Fruit fly (Drosophila melanogaster) whole organism, embryonic: ENCODE data around the gene CG18788.
A peak's percentile ranks its signal among the peaks of the same experiment; 100 is the strongest.

Source experiments
- BEAF-32 ChIP-seq: fragments of 200-800 bp; sonication (Bioruptor generic); optimal IDR thresholded peaks from 3 replicates; lab custom pipeline; 2017; ENCODE audit warnings: missing biosample characterization, missing genetic modification characterization, mild to moderate bottlenecking, moderate library complexity, missing genetic modification reagents
- CG10147 ChIP-seq: fragments of 200-800 bp; sonication (Bioruptor generic); optimal IDR thresholded peaks from 2 replicates; lab custom pipeline; 2019; ENCODE audit warnings: missing biosample characterization, mild to moderate bottlenecking, missing genetic modification characterization, moderate library complexity
- CG10565 ChIP-seq: fragments of 200-800 bp; sonication (Bioruptor generic); optimal IDR thresholded peaks from 3 replicates; lab custom pipeline; 2016; ENCODE audit warnings: missing biosample characterization, mild to moderate bottlenecking, missing genetic modification characterization
- CG11093 ChIP-seq: fragments of 200-800 bp; sonication (Bioruptor generic); IDR thresholded peaks from 3 replicates; pipeline ENCODE4 v1.3.6; 2022; ENCODE audit warnings: missing biosample characterization, missing genetic modification characterization
- CG11456 ChIP-seq: fragments of 200-800 bp; sonication (Bioruptor generic); IDR thresholded peaks from 3 replicates; pipeline ENCODE4 v1.3.6; 2022; ENCODE audit warnings: missing biosample characterization, missing genetic modification characterization
- CG12299 ChIP-seq: fragments of 200-800 bp; sonication (Bioruptor generic); optimal IDR thresholded peaks from 2 replicates; lab custom pipeline; 2018; ENCODE audit warnings: missing biosample characterization, mild to moderate bottlenecking, missing genetic modification characterization
- CG14050 ChIP-seq: fragments of 200-800 bp; sonication (Bioruptor generic); IDR thresholded peaks from 3 replicates; pipeline ENCODE4 v1.3.6; 2022; ENCODE audit warnings: missing biosample characterization, missing genetic modification characterization
- CG14441 ChIP-seq: fragments of 200-800 bp; sonication (Bioruptor generic); IDR thresholded peaks from 2 replicates; pipeline ENCODE4 v1.3.6; 2022; ENCODE audit warnings: missing biosample characterization, missing genetic modification characterization
- CG14860 ChIP-seq: fragments of 200-800 bp; sonication (Bioruptor generic); IDR thresholded peaks from 3 replicates; pipeline ENCODE4 v1.3.6; 2022; ENCODE audit warnings: missing biosample characterization, missing genetic modification characterization; ENCODE audit not compliant: partially characterized antibody
- CG1529 ChIP-seq: fragments of 200-800 bp; sonication (Bioruptor generic); optimal IDR thresholded peaks from 3 replicates; lab custom pipeline; 2018; ENCODE audit warnings: missing biosample characterization, missing genetic modification characterization
- CG17612 ChIP-seq: fragments of 200-800 bp; sonication (Bioruptor generic); IDR thresholded peaks from 2 replicates; pipeline ENCODE4 v1.3.6; 2022; ENCODE audit warnings: missing biosample characterization, missing genetic modification characterization
- CG2889 ChIP-seq: fragments of 200-800 bp; sonication (Bioruptor generic); IDR thresholded peaks from 3 replicates; pipeline ENCODE4 v1.3.6; 2022; ENCODE audit warnings: missing biosample characterization, missing genetic modification characterization
- CG33557 ChIP-seq: fragments of 200-800 bp; sonication (Bioruptor generic); optimal IDR thresholded peaks from 2 replicates; lab custom pipeline; 2019; ENCODE audit warnings: missing biosample characterization, mild to moderate bottlenecking, missing genetic modification characterization, moderate library complexity
- CG3407 ChIP-seq: fragments of 200-800 bp; sonication (Bioruptor generic); optimal IDR thresholded peaks from 2 replicates; lab custom pipeline; 2018; ENCODE audit warnings: missing biosample characterization, mild to moderate bottlenecking, missing genetic modification characterization
- CG34224 ChIP-seq: fragments of 200-800 bp; sonication (Bioruptor generic); IDR thresholded peaks from 3 replicates; pipeline ENCODE4 v1.3.6; 2022; ENCODE audit warnings: missing biosample characterization, missing genetic modification characterization; ENCODE audit not compliant: partially characterized antibody
- CG4282 ChIP-seq: fragments of 200-800 bp; sonication (Bioruptor generic); optimal IDR thresholded peaks from 2 replicates; lab custom pipeline; 2016; ENCODE audit warnings: missing biosample characterization, missing genetic modification characterization
- CG4360 ChIP-seq: fragments of 200-800 bp; sonication (Bioruptor generic); IDR thresholded peaks from 2 replicates; pipeline ENCODE4 v1.3.6; 2022; ENCODE audit warnings: missing biosample characterization, missing genetic modification characterization
- CG5180 ChIP-seq: fragments of 200-800 bp; sonication (Bioruptor generic); optimal IDR thresholded peaks from 3 replicates; lab custom pipeline; 2017; ENCODE audit warnings: missing biosample characterization, missing genetic modification characterization, mild to moderate bottlenecking, moderate library complexity, missing genetic modification reagents
- CG8281 ChIP-seq: fragments of 200-800 bp; sonication (Bioruptor generic); optimal IDR thresholded peaks from 2 replicates; lab custom pipeline; 2018; ENCODE audit warnings: missing biosample characterization, mild to moderate bottlenecking, missing genetic modification characterization, moderate library complexity
- CG8765 ChIP-seq: fragments of 200-800 bp; sonication (Bioruptor generic); IDR thresholded peaks from 2 replicates; pipeline ENCODE4 v1.3.6; 2022; ENCODE audit warnings: missing biosample characterization, missing genetic modification characterization
- Chrac-16 ChIP-seq: fragments of 200-800 bp; sonication (Bioruptor generic); optimal IDR thresholded peaks from 3 replicates; lab custom pipeline; 2016; ENCODE audit warnings: missing biosample characterization, missing genetic modification characterization
- CoRest ChIP-seq: fragments of 200-800 bp; sonication (Bioruptor generic); optimal IDR thresholded peaks from 3 replicates; lab custom pipeline; 2018; ENCODE audit warnings: missing biosample characterization, mild to moderate bottlenecking, missing genetic modification characterization, moderate library complexity
- CrebB ChIP-seq: fragments of 200-800 bp; sonication (Bioruptor generic); optimal IDR thresholded peaks from 3 replicates; lab custom pipeline; 2018; ENCODE audit warnings: missing biosample characterization, mild to moderate bottlenecking, missing genetic modification characterization
- Dad ChIP-seq: fragments of 200-800 bp; sonication (Bioruptor generic); optimal IDR thresholded peaks from 3 replicates; lab custom pipeline; 2016; ENCODE audit warnings: missing biosample characterization, missing genetic modification characterization
- Dip2 ChIP-seq: fragments of 200-800 bp; sonication (Bioruptor generic); IDR thresholded peaks from 2 replicates; pipeline ENCODE4 v1.3.6; 2022; ENCODE audit warnings: missing biosample characterization, missing genetic modification characterization
- Ets97D ChIP-seq: fragments of 200-800 bp; sonication (Bioruptor generic); optimal IDR thresholded peaks from 3 replicates; lab custom pipeline; 2016; ENCODE audit warnings: missing biosample characterization, missing genetic modification characterization
- H15 ChIP-seq: fragments of 200-800 bp; sonication (Bioruptor generic); IDR thresholded peaks from 3 replicates; pipeline ENCODE4 v1.3.6; 2022; ENCODE audit warnings: missing biosample characterization, missing genetic modification characterization
- Hand ChIP-seq: fragments of 200-800 bp; sonication (Bioruptor generic); optimal IDR thresholded peaks from 2 replicates; lab custom pipeline; 2017; ENCODE audit warnings: mild to moderate bottlenecking, missing biosample characterization, missing genetic modification reagents, missing genetic modification characterization
- Mad ChIP-seq: fragments of 200-800 bp; sonication (Bioruptor generic); optimal IDR thresholded peaks from 2 replicates; lab custom pipeline; 2016; ENCODE audit warnings: missing biosample characterization, missing genetic modification characterization
- Rx ChIP-seq: fragments of 200-800 bp; sonication (Bioruptor generic); IDR thresholded peaks from 2 replicates; pipeline ENCODE4 v1.3.6; 2022; ENCODE audit warnings: missing biosample characterization, missing genetic modification characterization
- Scr ChIP-seq: fragments of 200-800 bp; sonication (Bioruptor generic); IDR thresholded peaks from 2 replicates; pipeline ENCODE4 v1.3.6; 2022; ENCODE audit warnings: missing biosample characterization, missing genetic modification characterization; ENCODE audit not compliant: partially characterized antibody
- Sin3A ChIP-seq: fragments of >200 bp; optimal IDR thresholded peaks from 2 replicates; lab custom pipeline; 2018
- Sox100B ChIP-seq: fragments of 200-800 bp; sonication (Bioruptor generic); optimal IDR thresholded peaks from 3 replicates; lab custom pipeline; 2018; ENCODE audit warnings: missing biosample characterization, mild to moderate bottlenecking, missing genetic modification characterization
- al ChIP-seq: fragments of 200-800 bp; sonication (Bioruptor generic); IDR thresholded peaks from 2 replicates; pipeline ENCODE4 v1.3.6; 2022; ENCODE audit warnings: missing biosample characterization, missing genetic modification characterization
- aop ChIP-seq: fragments of 200-800 bp; sonication (Bioruptor generic); IDR thresholded peaks from 2 replicates; pipeline ENCODE4 v1.3.6; 2022; ENCODE audit warnings: missing biosample characterization, missing genetic modification characterization
- bab2 ChIP-seq: fragments of 200-800 bp; sonication (Bioruptor generic); optimal IDR thresholded peaks from 2 replicates; lab custom pipeline; 2016; ENCODE audit warnings: missing biosample characterization, missing genetic modification characterization
- chif ChIP-seq, 2 experiments: fragments of 200-800 bp; sonication (Bioruptor generic); optimal IDR thresholded peaks; 3 replicates each; lab custom pipeline; 2016; ENCODE audit warnings: missing biosample characterization in 2 of 2, missing genetic modification characterization in 2 of 2
- cwo ChIP-seq: fragments of 200-800 bp; sonication (Bioruptor generic); optimal IDR thresholded peaks from 3 replicates; lab custom pipeline; 2017; ENCODE audit warnings: missing biosample characterization, missing genetic modification characterization, mild to moderate bottlenecking, moderate library complexity, missing genetic modification reagents
- gro ChIP-seq: fragments of 200-800 bp; sonication (Bioruptor generic); optimal IDR thresholded peaks from 2 replicates; lab custom pipeline; 2016; ENCODE audit warnings: missing biosample characterization, missing genetic modification characterization
- gsb ChIP-seq: fragments of 200-800 bp; sonication (Bioruptor generic); IDR thresholded peaks from 2 replicates; pipeline ENCODE4 v1.3.6; 2022; ENCODE audit warnings: missing biosample characterization, missing genetic modification characterization
- ind ChIP-seq: fragments of 200-800 bp; sonication (Bioruptor generic); optimal IDR thresholded peaks from 3 replicates; lab custom pipeline; 2016; ENCODE audit warnings: missing biosample characterization, missing genetic modification characterization
- kni ChIP-seq: fragments of 200-800 bp; sonication (Bioruptor generic); optimal IDR thresholded peaks from 3 replicates; lab custom pipeline; 2017; ENCODE audit warnings: mild to moderate bottlenecking, missing biosample characterization, missing genetic modification reagents, missing genetic modification characterization
- nerfin-2 ChIP-seq: fragments of 200-800 bp; sonication (Bioruptor generic); IDR thresholded peaks from 2 replicates; pipeline ENCODE4 v1.3.6; 2022; ENCODE audit warnings: missing biosample characterization, missing genetic modification characterization; ENCODE audit not compliant: partially characterized antibody
- odd ChIP-seq: fragments of 200-800 bp; sonication (Bioruptor generic); optimal IDR thresholded peaks from 2 replicates; lab custom pipeline; 2017; ENCODE audit warnings: missing biosample characterization, mild to moderate bottlenecking, missing genetic modification characterization
- sens ChIP-seq: fragments of 200-800 bp; sonication (Bioruptor generic); peaks from one replicate; lab custom pipeline; 2016; ENCODE audit warnings: missing biosample characterization, missing genetic modification characterization
- sna ChIP-seq: fragments of 200-800 bp; sonication (Bioruptor generic); IDR thresholded peaks from 2 replicates; pipeline ENCODE4 v1.3.6; 2022; ENCODE audit warnings: missing biosample characterization, missing genetic modification characterization; ENCODE audit not compliant: partially characterized antibody
- trh ChIP-seq: fragments of 200-800 bp; sonication (Bioruptor generic); optimal IDR thresholded peaks from 2 replicates; lab custom pipeline; 2016; ENCODE audit warnings: missing biosample characterization, missing genetic modification characterization
- unc-4 ChIP-seq: fragments of 200-800 bp; sonication (Bioruptor generic); IDR thresholded peaks from 2 replicates; pipeline ENCODE4 v1.3.6; 2022; ENCODE audit warnings: missing biosample characterization, missing genetic modification characterization; ENCODE audit not compliant: partially characterized antibody
- zen2 ChIP-seq: fragments of 200-800 bp; sonication (Bioruptor generic); IDR thresholded peaks from 3 replicates; pipeline ENCODE4 v1.3.6; 2022; ENCODE audit warnings: missing biosample characterization, missing genetic modification characterization; ENCODE audit not compliant: partially characterized antibody
- zf30C ChIP-seq: fragments of 200-800 bp; sonication (Bioruptor generic); optimal IDR thresholded peaks from 3 replicates; lab custom pipeline; 2018; ENCODE audit warnings: missing biosample characterization, mild to moderate bottlenecking, missing genetic modification characterization

The CG18788 gene

DNA sequence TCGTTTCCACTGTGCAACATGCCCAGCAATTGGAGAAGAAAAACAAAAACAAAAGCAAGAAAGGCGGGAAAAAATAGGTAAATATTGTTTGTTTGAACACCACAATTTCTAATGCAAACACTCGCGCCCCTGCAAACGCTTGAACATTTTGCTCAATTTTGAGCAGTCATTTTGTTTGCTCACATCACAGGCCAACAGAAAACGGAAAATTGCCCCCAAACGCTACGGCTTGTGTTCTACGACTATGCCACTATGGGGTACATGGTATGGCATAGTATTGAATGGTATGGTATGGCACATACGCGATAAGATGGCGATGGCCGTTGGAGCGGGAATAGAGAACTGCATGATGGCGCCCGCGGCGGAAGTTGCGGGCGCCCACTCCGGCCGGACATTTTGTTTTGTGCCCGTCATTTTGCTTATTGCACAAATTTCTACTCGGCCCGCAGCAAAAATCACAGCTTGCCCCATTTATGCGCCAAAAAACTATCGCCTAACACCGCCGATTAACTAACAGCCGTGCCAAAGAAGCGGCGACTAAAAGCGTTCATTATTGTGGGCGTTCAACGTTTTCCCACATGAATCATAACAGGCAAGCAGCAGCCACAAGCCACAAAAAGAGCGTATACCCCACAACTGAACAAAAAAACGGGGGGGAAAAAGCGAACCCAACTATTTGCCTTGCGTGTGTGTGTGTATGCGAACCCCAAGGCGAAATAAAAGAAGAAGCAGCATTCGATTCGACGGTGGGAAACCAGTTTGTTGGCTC, 29.6 kb upstream of the CG18788 start (continued):
- TF ChIP-seq zen2 (GFP tag; lab: Robert Waterston, UW) (no peak), Chrac-16 (no peak), CG1529 (GFP tag; lab: Kevin White, UChicago) (peak; percentile 82), kni (GFP tag; lab: Kevin White, UChicago) (peak; percentile 88), CG4282 (GFP tag; lab: Kevin White, UChicago) (peak; percentile 2), CG34224 (GFP tag; lab: Robert Waterston, UW) (no peak), CG11456 (GFP tag; lab: Robert Waterston, UW) (no peak), gro (GFP tag; lab: Kevin White, UChicago) (peak; percentile 42), Dad (GFP tag; lab: Kevin White, UChicago) (peak; percentile 11), CG14050 (no peak), H15 (no peak), BEAF-32 (GFP tag; lab: Kevin White, UChicago) (peak; percentile 58), Scr (GFP tag; lab: Robert Waterston, UW) (no peak), sens (GFP tag; lab: Kevin White, UChicago) (peak; percentile 95), sna (GFP tag; lab: Robert Waterston, UW) (no peak), CrebB (peak; percentile 85), CG14441 (no peak), Hand (no peak), CG8765 (no peak), CG4360 (GFP tag; lab: Robert Waterston, UW) (no peak), CG10565 (no peak), Sin3A (lab: Kevin White, UChicago) (no peak), CG12299 (tag; lab: Kevin White, UChicago) (peak; percentile 85), CG11093 (GFP tag; lab: Robert Waterston, UW) (no peak), CG2889 (GFP tag; lab: Robert Waterston, UW) (no peak), Ets97D (GFP tag; lab: Kevin White, UChicago) (peak; percentile 32), unc-4 (GFP tag; lab: Robert Waterston, UW) (no peak), CoRest (peak; percentile 50), Sox100B (GFP tag; lab: Kevin White, UChicago) (peak; percentile 72), nerfin-2 (GFP tag; lab: Robert Waterston, UW) (no peak), zf30C (GFP tag; lab: Kevin White, UChicago) (no peak), aop (GFP tag; lab: Robert Waterston, UW) (no peak), CG8281 (tag; lab: Kevin White, UChicago) (peak; percentile 33), CG14860 (GFP tag; lab: Robert Waterston, UW) (no peak), CG5180 (GFP tag; lab: Kevin White, UChicago) (peak; percentile 69), odd (peak; percentile 89), CG17612 (GFP tag; lab: Robert Waterston, UW) (no peak), ind (GFP tag; lab: Kevin White, UChicago) (no peak), gsb (GFP tag; lab: Robert Waterston, UW) (no peak), cwo (peak; percentile 47), trh (GFP tag; lab: Kevin White, UChicago) (peak; percentile 58), al (no peak), chif (GFP tag; optimal IDR thresholded peaks at IDR 0.05; lab: Kevin White, UChicago) (peak; percentile 27 to 42), Mad (GFP tag; lab: Kevin White, UChicago) (peak; percentile 31), Rx (no peak), CG33557 (GFP tag; lab: Kevin White, UChicago) (peak; percentile 93), CG3407 (peak; percentile 93), CG10147 (GFP tag; lab: Kevin White, UChicago) (peak; percentile 39), bab2 (GFP tag; lab: Kevin White, UChicago) (peak; percentile 56), Dip2 (no peak)
